Fruit fly (Drosophila melanogaster) whole organism, embryonic: ENCODE results near the gene Blos4.

Experiments used
- CG12744 ChIP-seq: fragments of 200-800 bp; sonication (Bioruptor generic); optimal IDR thresholded peaks from 2 replicates; lab custom pipeline; 2016; ENCODE audit warnings: missing biosample characterization, missing genetic modification characterization
- Nf-YC ChIP-seq: fragments of 200-800 bp; optimal IDR thresholded peaks from 3 replicates; lab custom pipeline; 2019; ENCODE audit warnings: missing biosample characterization, mild to moderate bottlenecking, missing genetic modification characterization, moderate library complexity
- vvl ChIP-seq: fragments of 200-800 bp; sonication (Bioruptor generic); IDR thresholded peaks from 2 replicates; pipeline ENCODE4 v1.3.6; 2022; ENCODE audit warnings: missing biosample characterization, missing genetic modification characterization

dm6 chr3L:10854026-10854425 lies 24.9 kb upstream of the Blos4 start:
- TF ChIP-seq vvl (GFP tag; lab: Robert Waterston, UW), result 0 out of 2 replicates have a peak, but pooled peaks have one; percentile 17
- no peak for TF ChIP-seq Nf-YC (tag; lab: Kevin White, UChicago)
- no peak for TF ChIP-seq CG12744
